Worm (Caenorhabditis elegans): ENCODE results near the gene fbxc-29.
"Not testable (repeated sequence)": the region's sequence is repeated elsewhere in the genome, so short reads cannot be mapped to it uniquely, and the experiment has no call there.

- TF ChIP-seq lin-39 (tag; optimal IDR thresholded peaks at IDR 0.05); unc-62 (GFP tag; optimal IDR thresholded peaks at IDR 0.05); dmd-4 (tag; optimal IDR thresholded peaks at IDR 0.05); skn-1 (tag; optimal IDR thresholded peaks at IDR 0.05): not testable (repeated sequence)
These were observed 38.7 kb downstream of the fbxc-29 start, which contains the start of gene fbxc-7 for ce11 chrII:954626-955025.
